Worm (Caenorhabditis elegans) whole organism, L3 larva: ENCODE measurements around the gene Y40B10A.9.

ENCODE experiments used
- R02D3.7 ChIP-seq: fragments of 150-350 bp; optimal IDR thresholded peaks from 2 replicates; lab custom pipeline; 2014; ENCODE audit warnings: missing biosample characterization, missing genetic modification characterization
- aly-2 ChIP-seq: fragments of 150-350 bp; optimal IDR thresholded peaks from 2 replicates; lab custom pipeline; 2014; ENCODE audit warnings: missing biosample characterization, missing genetic modification characterization
- ama-1 ChIP-seq: fragments of 150-350 bp; optimal IDR thresholded peaks from 2 replicates; lab custom pipeline; 2018
- ceh-16 ChIP-seq: sonication (generic microtip); optimal IDR thresholded peaks from 2 replicates; lab custom pipeline; 2017; ENCODE audit warnings: missing biosample characterization, missing genetic modification characterization
- ceh-28 ChIP-seq: fragments of 150-350 bp; optimal IDR thresholded peaks from 2 replicates; lab custom pipeline; 2014; ENCODE audit warnings: missing biosample characterization, missing genetic modification reagents, missing genetic modification characterization
- ceh-9 ChIP-seq: sonication (generic microtip); optimal IDR thresholded peaks from 2 replicates; lab custom pipeline; 2018; ENCODE audit warnings: missing biosample characterization, missing genetic modification characterization
- daf-12 ChIP-seq: fragments of 150-350 bp; optimal IDR thresholded peaks from 2 replicates; lab custom pipeline; 2014; ENCODE audit warnings: missing biosample characterization, missing genetic modification reagents, missing genetic modification characterization
- elt-2 ChIP-seq: sonication (generic microtip); optimal IDR thresholded peaks from 2 replicates; lab custom pipeline; 2016; ENCODE audit warnings: missing genetic modification reagents, mild to moderate bottlenecking, missing genetic modification characterization, missing compliant biosample characterization
- elt-3 ChIP-seq, 3 experiments: fragments of 150-350 bp in 1 of 3; sonication (generic microtip) in 2 of 3; optimal IDR thresholded peaks; 2 replicates in 2 of 3; 4 replicates in 1 of 3; lab custom pipeline; 2014 to 2017; ENCODE audit warnings: missing biosample characterization in 3 of 3, missing genetic modification characterization in 3 of 3
- eor-1 ChIP-seq, 2 experiments: fragments of 150-350 bp; optimal IDR thresholded peaks; 2 replicates each; lab custom pipeline; 2014 to 2018; ENCODE audit warnings: missing biosample characterization in 2 of 2, missing genetic modification characterization in 2 of 2
- fkh-10 ChIP-seq: sonication (generic microtip); optimal IDR thresholded peaks from 2 replicates; lab custom pipeline; 2017; ENCODE audit warnings: missing biosample characterization, missing genetic modification reagents, missing genetic modification characterization
- fkh-2 ChIP-seq: fragments of 150-350 bp; optimal IDR thresholded peaks from 2 replicates; lab custom pipeline; 2014; ENCODE audit warnings: missing biosample characterization, missing genetic modification reagents, missing genetic modification characterization
- hmg-11 ChIP-seq: sonication (generic microtip); optimal IDR thresholded peaks from 2 replicates; lab custom pipeline; 2016; ENCODE audit warnings: missing genetic modification characterization, missing compliant biosample characterization
- jun-1 ChIP-seq: fragments of 150-350 bp; optimal IDR thresholded peaks from 2 replicates; lab custom pipeline; 2014; ENCODE audit warnings: missing biosample characterization, missing genetic modification reagents, missing genetic modification characterization
- lin-39 ChIP-seq: fragments of 150-350 bp; optimal IDR thresholded peaks from 2 replicates; lab custom pipeline; 2018; ENCODE audit warnings: missing biosample characterization, missing genetic modification reagents, missing genetic modification characterization
- lsy-12 ChIP-seq: sonication (generic microtip); optimal IDR thresholded peaks from 2 replicates; lab custom pipeline; 2016; ENCODE audit warnings: mild to moderate bottlenecking, missing genetic modification characterization, missing compliant biosample characterization
- mdl-1 ChIP-seq: fragments of 150-350 bp; optimal IDR thresholded peaks from 2 replicates; lab custom pipeline; 2014; ENCODE audit warnings: missing biosample characterization, missing genetic modification characterization
- mml-1 ChIP-seq: fragments of 150-350 bp; sonication (generic microtip); optimal IDR thresholded peaks from 3 replicates; lab custom pipeline; 2014; ENCODE audit warnings: missing biosample characterization, missing genetic modification characterization
- nhr-12 ChIP-seq: fragments of 150-350 bp; optimal IDR thresholded peaks from 2 replicates; lab custom pipeline; 2014; ENCODE audit warnings: missing biosample characterization, missing genetic modification characterization
- nhr-237 ChIP-seq: fragments of 150-350 bp; optimal IDR thresholded peaks from 2 replicates; lab custom pipeline; 2014; ENCODE audit warnings: missing biosample characterization, missing genetic modification characterization
- nhr-25 ChIP-seq: sonication (generic microtip); optimal IDR thresholded peaks from 2 replicates; lab custom pipeline; 2017; ENCODE audit warnings: missing biosample characterization, missing genetic modification characterization
- nhr-28 ChIP-seq: fragments of 150-350 bp; optimal IDR thresholded peaks from 2 replicates; lab custom pipeline; 2014; ENCODE audit warnings: missing biosample characterization, missing genetic modification characterization
- nhr-67 ChIP-seq: fragments of 150-350 bp; optimal IDR thresholded peaks from 2 replicates; lab custom pipeline; 2014; ENCODE audit warnings: missing biosample characterization, missing genetic modification characterization
- pha-4 ChIP-seq: fragments of 150-350 bp; optimal IDR thresholded peaks from 2 replicates; lab custom pipeline; 2014; ENCODE audit warnings: missing biosample characterization, missing genetic modification reagents, missing genetic modification characterization
- pqm-1 ChIP-seq: fragments of 150-350 bp; optimal IDR thresholded peaks from 2 replicates; lab custom pipeline; 2017; ENCODE audit warnings: missing biosample characterization, missing genetic modification characterization, inconsistent platforms
- sea-2 ChIP-seq: fragments of 150-350 bp; sonication (generic microtip); optimal IDR thresholded peaks from 4 replicates; lab custom pipeline; 2014; ENCODE audit warnings: missing biosample characterization, missing genetic modification reagents, missing genetic modification characterization
- skn-1 ChIP-seq: fragments of 150-350 bp; optimal IDR thresholded peaks from 2 replicates; lab custom pipeline; 2014; ENCODE audit warnings: missing biosample characterization, missing genetic modification characterization
- snpc-4 ChIP-seq: fragments of 150-350 bp; optimal IDR thresholded peaks from 2 replicates; lab custom pipeline; 2014; ENCODE audit warnings: missing biosample characterization, missing genetic modification characterization
- tbx-2 ChIP-seq: sonication (generic microtip); optimal IDR thresholded peaks from 2 replicates; lab custom pipeline; 2016; ENCODE audit warnings: mild to moderate bottlenecking, missing genetic modification characterization, missing compliant biosample characterization
- zag-1 ChIP-seq: fragments of 150-350 bp; optimal IDR thresholded peaks from 2 replicates; lab custom pipeline; 2014; ENCODE audit warnings: missing biosample characterization, missing genetic modification characterization
- ztf-11 ChIP-seq: fragments of 150-350 bp; optimal IDR thresholded peaks from 2 replicates; lab custom pipeline; 2014; ENCODE audit warnings: missing biosample characterization, missing genetic modification characterization
- ztf-4 ChIP-seq: fragments of 150-350 bp; optimal IDR thresholded peaks from 2 replicates; lab custom pipeline; 2014; ENCODE audit warnings: missing biosample characterization, missing genetic modification characterization

Y40B10A.9 gene

DNA sequence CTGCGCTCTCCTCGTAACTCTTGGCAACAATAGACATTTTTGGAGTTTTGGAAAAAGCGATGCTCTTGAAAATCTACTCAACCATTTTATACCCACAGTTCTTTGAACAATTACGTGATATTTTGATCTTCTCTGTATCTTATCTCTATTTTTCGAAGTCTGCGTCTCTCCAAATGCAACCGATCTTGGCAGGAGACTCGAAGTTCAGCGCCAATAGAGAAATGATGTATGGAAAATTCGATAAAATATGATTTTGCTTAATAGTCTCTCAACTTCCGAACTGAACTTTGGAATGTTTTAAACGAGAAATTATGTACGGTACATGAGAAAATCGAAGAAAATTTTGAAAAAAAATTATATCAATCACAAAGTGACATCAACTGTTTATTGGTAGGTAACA, 22.6 kb downstream of the Y40B10A.9 start, which contains the start of gene comt-4:
Gene comt-4, minus strand, starts transcription at position 50 of the 400 bp plus-strand sequence.
- TF ChIP-seq sea-2 (GFP tag; lab: Kevin White, UChicago): no peak
- TF ChIP-seq nhr-237 (tag; lab: Kevin White, UChicago): no peak
- TF ChIP-seq ztf-11 (tag; lab: Kevin White, UChicago): no peak
- no peak for TF ChIP-seq lsy-12 (tag; lab: Kevin White, UChicago)
- TF ChIP-seq elt-3 (tag; optimal IDR thresholded peaks at IDR 0.05; lab: Kevin White, UChicago): no peak
- TF ChIP-seq R02D3.7 (tag; lab: Kevin White, UChicago): no peak
- no peak for TF ChIP-seq ceh-9 (tag; lab: Kevin White, UChicago)
- no peak for TF ChIP-seq skn-1
- TF ChIP-seq fkh-10 (GFP tag; lab: Kevin White, UChicago): no peak
- peak; percentile 60 for TF ChIP-seq pqm-1 (tag; lab: Kevin White, UChicago)
- no peak for TF ChIP-seq ztf-4
- TF ChIP-seq fkh-2 (tag; lab: Kevin White, UChicago): no peak
- no peak for TF ChIP-seq nhr-25 (tag; lab: Kevin White, UChicago)
- TF ChIP-seq elt-2 (tag; lab: Kevin White, UChicago): peak; percentile 51
- TF ChIP-seq zag-1 (tag; lab: Kevin White, UChicago): no peak
- no peak for TF ChIP-seq snpc-4
- TF ChIP-seq aly-2 (tag; lab: Kevin White, UChicago): no peak
- TF ChIP-seq, all 47 proteins: peak for 2

DNA sequence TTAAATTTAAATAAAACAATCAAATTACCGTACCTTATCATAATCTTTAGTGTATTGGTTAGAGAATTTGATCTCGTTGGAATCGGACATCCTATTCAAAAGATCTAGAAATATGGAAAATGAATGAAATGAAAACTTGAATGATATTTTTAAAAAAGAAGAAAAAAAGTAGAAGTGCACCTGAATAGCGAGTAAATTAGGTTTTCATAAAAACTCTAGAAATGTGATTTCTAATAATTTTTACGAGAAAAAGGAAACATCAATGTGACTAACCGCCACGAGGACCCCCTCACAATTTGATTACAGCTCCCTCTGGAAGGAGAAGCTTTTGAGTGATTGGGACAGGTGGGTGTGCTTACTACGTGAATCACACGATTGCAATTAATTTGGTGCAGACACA, 26.8 kb downstream of the Y40B10A.9 start, which contains the start of gene Y40B10A.5:
Gene Y40B10A.5, minus strand, starts transcription at position 101 of the 400 bp plus-strand sequence.
- TF ChIP-seq nhr-67 (no peak), snpc-4 (no peak), eor-1 (tag; optimal IDR thresholded peaks at IDR 0.05; lab: Kevin White, UChicago) (no peak), mml-1 (tag; lab: Kevin White, UChicago) (no peak), daf-12 (tag; lab: Kevin White, UChicago) (no peak), lsy-12 (tag; lab: Kevin White, UChicago) (no peak), nhr-25 (tag; lab: Kevin White, UChicago) (no peak), zag-1 (tag; lab: Kevin White, UChicago) (no peak), nhr-12 (tag; lab: Kevin White, UChicago) (no peak), sea-2 (GFP tag; lab: Kevin White, UChicago) (no peak), nhr-28 (tag; lab: Kevin White, UChicago) (no peak)

DNA sequence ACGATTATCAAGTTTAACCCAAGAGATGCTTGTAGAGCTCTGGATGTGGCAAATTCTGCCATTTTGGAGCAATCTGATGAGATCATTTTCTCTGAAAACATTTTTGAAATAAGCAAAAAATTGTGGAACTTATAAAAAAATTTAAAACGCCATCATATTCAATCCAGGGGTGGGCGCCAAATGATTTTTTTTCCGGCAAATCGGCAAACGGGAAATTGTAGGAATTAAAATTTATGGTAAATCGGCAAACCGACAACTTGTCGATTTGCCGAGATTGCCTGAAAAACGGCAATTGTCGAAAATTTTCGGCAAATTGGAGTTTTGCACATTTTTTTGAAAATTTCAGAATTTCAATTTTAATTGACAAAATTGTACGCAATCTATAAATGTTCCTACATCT, 37.2 kb downstream of the Y40B10A.9 start, which contains the start of gene srab-23:
Gene srab-23, minus strand, starts transcription at position 101 of the 400 bp plus-strand sequence.
- no peak for TF ChIP-seq nhr-28 (tag; lab: Kevin White, UChicago)
- no peak for TF ChIP-seq R02D3.7 (tag; lab: Kevin White, UChicago)
- TF ChIP-seq mdl-1 (tag; lab: Kevin White, UChicago): no peak
- no peak for TF ChIP-seq ceh-28
- TF ChIP-seq nhr-67: no peak
- no peak for TF ChIP-seq eor-1 (tag; optimal IDR thresholded peaks at IDR 0.05; lab: Kevin White, UChicago)
- no peak for TF ChIP-seq elt-2 (tag; lab: Kevin White, UChicago)
- TF ChIP-seq ztf-4: no peak
- no peak for TF ChIP-seq lin-39 (tag; lab: Kevin White, UChicago)
- no peak for TF ChIP-seq tbx-2 (tag; lab: Kevin White, UChicago)
- TF ChIP-seq ceh-16 (tag; lab: Kevin White, UChicago): no peak
- no peak for TF ChIP-seq ama-1 (lab: Kevin White, UChicago)
- TF ChIP-seq fkh-2 (tag; lab: Kevin White, UChicago): no peak
- TF ChIP-seq jun-1 (tag; lab: Kevin White, UChicago): no peak
- TF ChIP-seq aly-2 (tag; lab: Kevin White, UChicago): no peak
- TF ChIP-seq zag-1 (tag; lab: Kevin White, UChicago): no peak

DNA sequence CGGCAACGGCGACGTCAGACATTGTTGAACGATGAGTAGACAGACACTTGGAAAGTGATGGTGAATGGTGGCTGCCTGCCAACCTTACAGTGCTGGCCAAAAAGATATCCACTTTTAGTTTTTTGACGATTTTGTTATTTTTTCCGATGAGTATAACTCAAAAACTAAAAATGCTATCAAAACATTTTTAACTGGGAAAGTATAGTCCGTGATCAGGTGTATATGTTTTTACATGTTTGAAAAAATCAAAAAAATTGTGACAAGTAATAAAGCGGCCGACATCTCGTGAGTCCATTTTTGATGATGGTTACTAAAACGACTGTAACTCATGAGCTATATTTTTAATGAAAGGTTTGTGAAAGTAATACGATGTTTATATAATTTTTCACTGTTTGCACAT, 41.3 kb downstream of the Y40B10A.9 start, which contains the start of gene hil-6:
Gene hil-6, minus strand, starts transcription at position 101 of the 400 bp plus-strand sequence.
- TF ChIP-seq daf-12 (tag; lab: Kevin White, UChicago) (no peak), ztf-11 (tag; lab: Kevin White, UChicago) (no peak), sea-2 (GFP tag; lab: Kevin White, UChicago) (no peak), zag-1 (tag; lab: Kevin White, UChicago) (no peak), nhr-12 (tag; lab: Kevin White, UChicago) (no peak), elt-3 (tag; optimal IDR thresholded peaks at IDR 0.05; lab: Kevin White, UChicago) (no peak), hmg-11 (tag; lab: Kevin White, UChicago) (no peak), snpc-4 (no peak), elt-2 (tag; lab: Kevin White, UChicago) (no peak)

DNA sequence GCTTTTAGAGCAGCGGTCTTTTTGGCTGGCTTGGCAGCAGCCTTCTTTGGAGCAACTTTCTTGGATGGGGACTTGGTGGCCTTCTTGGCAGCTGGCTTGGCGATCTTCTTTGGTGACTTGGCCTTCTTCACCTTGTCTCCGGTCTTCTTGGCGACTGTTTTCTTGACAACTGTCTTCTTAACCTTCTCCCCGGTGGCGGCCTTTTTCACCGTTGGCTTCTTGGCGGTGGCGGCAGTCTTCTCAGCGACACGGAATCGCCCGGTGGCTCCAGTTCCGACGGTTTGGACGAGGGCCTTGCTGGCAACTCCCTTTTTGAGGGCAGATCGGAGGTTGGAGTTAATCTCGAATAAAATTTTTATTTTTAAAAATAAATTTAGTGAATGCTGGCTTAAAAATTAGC, 42.0 kb downstream of the Y40B10A.9 start:
- TF ChIP-seq pha-4 (tag; lab: Kevin White, UChicago): no peak
- no peak for TF ChIP-seq jun-1 (tag; lab: Kevin White, UChicago)
